Worm (Caenorhabditis elegans): ENCODE measurements around the gene slcr-46.2.

The slcr-46.2 gene

DNA sequence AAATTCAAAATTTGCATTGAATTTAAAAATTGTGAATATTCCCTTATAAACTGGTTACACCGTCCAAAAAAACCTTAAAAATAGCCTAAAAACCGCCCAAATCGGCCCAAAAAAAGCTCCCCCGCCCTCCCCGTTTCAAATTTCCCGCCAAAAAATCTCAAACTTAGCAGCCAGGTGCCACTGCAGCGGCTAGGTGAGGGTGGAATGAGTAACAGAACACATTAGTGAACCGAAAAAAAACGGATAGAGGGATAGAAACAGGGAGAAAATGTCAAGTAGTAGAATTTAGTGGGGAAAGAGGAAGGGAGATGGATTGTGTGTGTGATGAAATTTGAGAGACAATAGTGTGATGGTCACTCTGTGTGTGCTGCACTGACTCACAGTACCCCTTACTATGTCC is 38.0 kb downstream of the slcr-46.2 start:
- TF ChIP-seq aly-2 (tag; optimal IDR thresholded peaks at IDR 0.05) = no peak
- TF ChIP-seq lin-1 (GFP tag; IDR thresholded peaks at IDR 0.05) = no peak
- TF ChIP-seq tra-1 (GFP tag; IDR thresholded peaks at IDR 0.05) = no peak
- no peak for TF ChIP-seq Y48G9A.11 (GFP tag; IDR thresholded peaks at IDR 0.05)
- no peak for TF ChIP-seq mep-1 (tag; optimal IDR thresholded peaks at IDR 0.05)
- no peak for TF ChIP-seq dmd-8 (GFP tag; IDR thresholded peaks at IDR 0.05)
- TF ChIP-seq lim-7 (GFP tag; IDR thresholded peaks at IDR 0.05) = no peak
- TF ChIP-seq zfp-2 (tag; optimal IDR thresholded peaks at IDR 0.05) = no peak

DNA sequence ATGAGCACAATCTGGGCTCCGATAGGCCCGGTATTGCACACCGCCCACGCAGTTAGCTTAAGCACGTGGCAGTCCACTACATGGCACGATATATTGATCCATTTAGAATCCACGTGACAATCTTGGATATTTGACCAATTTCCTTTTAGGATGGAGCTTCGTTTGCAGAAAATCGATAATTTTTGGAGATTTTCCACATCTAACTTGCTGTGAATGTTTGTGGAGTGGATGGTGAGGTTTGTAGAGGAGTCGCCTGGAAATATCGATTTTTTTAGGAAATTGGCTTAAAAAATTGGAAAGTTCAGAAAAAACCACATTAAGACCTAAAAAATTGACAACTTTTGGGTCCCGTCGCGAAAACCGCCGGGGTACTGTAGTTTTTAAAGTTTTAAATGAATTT is 52.6 kb downstream of the slcr-46.2 start:
- TF ChIP-seq ceh-28 (tag; optimal IDR thresholded peaks at IDR 0.05) (peak; percentile 62), tag-97 (GFP tag; IDR thresholded peaks at IDR 0.05) (no peak)

All from whole organism, L4 larva.